Worm (Caenorhabditis elegans) whole organism, early embryonic: ENCODE data around the gene unc-98.

Source experiments
- B0310.2 ChIP-seq: sonication (generic microtip); optimal IDR thresholded peaks from 2 replicates; lab custom pipeline; 2016; ENCODE audit warnings: mild to moderate bottlenecking, missing genetic modification characterization, missing compliant biosample characterization
- F13C5.2 ChIP-seq: sonication (generic microtip); optimal IDR thresholded peaks from 2 replicates; lab custom pipeline; 2017; ENCODE audit warnings: mild to moderate bottlenecking, missing genetic modification characterization, inconsistent platforms, missing compliant biosample characterization
- aly-1 ChIP-seq: sonication (generic microtip); optimal IDR thresholded peaks from 2 replicates; lab custom pipeline; 2016; ENCODE audit warnings: missing genetic modification characterization, missing compliant biosample characterization
- ama-1 ChIP-seq: fragments of 150-350 bp; optimal IDR thresholded peaks from 2 replicates; lab custom pipeline; 2014
- ceh-13 ChIP-seq: fragments of 200-800 bp; sonication (Bioruptor generic); optimal IDR thresholded peaks from 2 replicates; lab custom pipeline; 2018; ENCODE audit warnings: mild to moderate bottlenecking, missing genetic modification characterization, missing compliant biosample characterization
- ceh-36 ChIP-seq: sonication (generic microtip); optimal IDR thresholded peaks from 2 replicates; lab custom pipeline; 2016; ENCODE audit warnings: missing genetic modification characterization, inconsistent platforms, missing compliant biosample characterization
- ets-7 ChIP-seq: sonication (generic microtip); optimal IDR thresholded peaks from 2 replicates; lab custom pipeline; 2016; ENCODE audit warnings: missing genotype, missing genetic modification characterization, missing compliant biosample characterization
- flt-1 ChIP-seq: fragments of 200-800 bp; sonication (Bioruptor generic); IDR thresholded peaks from 2 replicates; pipeline ENCODE4 v1.3.6; 2022; ENCODE audit warnings: missing genetic modification characterization, missing compliant biosample characterization
- hmbx-1 ChIP-seq: sonication (generic microtip); optimal IDR thresholded peaks from 2 replicates; lab custom pipeline; 2016; ENCODE audit warnings: mild to moderate bottlenecking, missing genetic modification characterization, missing compliant biosample characterization
- hmg-4 ChIP-seq: fragments of 200-800 bp; sonication (Bioruptor generic); optimal IDR thresholded peaks from 2 replicates; lab custom pipeline; 2018; ENCODE audit warnings: mild to moderate bottlenecking, missing genetic modification characterization, missing compliant biosample characterization
- hnd-1 ChIP-seq: sonication (generic microtip); optimal IDR thresholded peaks from 2 replicates; lab custom pipeline; 2016; ENCODE audit warnings: missing genetic modification characterization, missing compliant biosample characterization
- pes-1 ChIP-seq: fragments of 200-800 bp; sonication (Bioruptor generic); IDR thresholded peaks from 2 replicates; pipeline ENCODE4 v1.3.6; 2022; ENCODE audit warnings: missing genetic modification reagents, missing genetic modification characterization, missing compliant biosample characterization
- scrt-1 ChIP-seq: fragments of 200-800 bp; sonication (Bioruptor generic); IDR thresholded peaks from 2 replicates; pipeline ENCODE4 v1.3.6; 2022; ENCODE audit warnings: missing genetic modification characterization, missing compliant biosample characterization
- sea-1 ChIP-seq: fragments of 200-800 bp; sonication (Bioruptor generic); conservative IDR thresholded peaks from 2 replicates; pipeline ENCODE4 v1.3.6; 2022; ENCODE audit warnings: missing genetic modification characterization, missing compliant biosample characterization
- tbx-11 ChIP-seq: fragments of 200-800 bp; sonication (Bioruptor generic); IDR thresholded peaks from 2 replicates; pipeline ENCODE4 v1.3.6; 2022; ENCODE audit warnings: missing genetic modification characterization, missing compliant biosample characterization
- tbx-37 ChIP-seq: fragments of 200-800 bp; sonication (Bioruptor generic); conservative IDR thresholded peaks from 2 replicates; pipeline ENCODE4 v1.3.6; 2022; ENCODE audit warnings: missing genetic modification reagents, missing genetic modification characterization, missing compliant biosample characterization
- tra-4 ChIP-seq: sonication (generic microtip); optimal IDR thresholded peaks from 2 replicates; lab custom pipeline; 2017; ENCODE audit warnings: missing genetic modification characterization, missing compliant biosample characterization

unc-98 gene

ce11 chrX:7573572-7573628 is at the start of gene unc-98, which contains the start of gene F08C6.18:
Gene unc-98 (minus strand): TSS chrX:7573619.
Gene F08C6.18 (minus strand): TSS chrX:7573628.
- TF ChIP-seq flt-1 (GFP tag; lab: Robert Waterston, UW) (no peak), tbx-37 (no peak), ets-7 (tag; lab: Kevin White, UChicago) (no peak), scrt-1 (GFP tag; lab: Robert Waterston, UW) (no peak), F13C5.2 (tag; lab: Kevin White, UChicago) (no peak), pes-1 (GFP tag; lab: Robert Waterston, UW) (no peak), B0310.2 (no peak), hmg-4 (GFP tag; lab: Kevin White, UChicago) (no peak), ama-1 (no peak)

ce11 chrX:7614466-7614865 is 41.0 kb upstream of the unc-98 start:
- TF ChIP-seq sea-1 (no peak), ets-7 (tag; lab: Kevin White, UChicago) (no peak), tbx-37 (no peak), tra-4 (tag; lab: Kevin White, UChicago) (no peak), pes-1 (GFP tag; lab: Robert Waterston, UW) (no peak), hnd-1 (tag; lab: Kevin White, UChicago) (no peak), ama-1 (no peak), tbx-11 (GFP tag; lab: Robert Waterston, UW) (no peak), ceh-13 (GFP tag; lab: Kevin White, UChicago) (no peak)

ce11 chrX:7607982-7608381 is 34.6 kb upstream of the unc-98 start, which contains the start of gene twk-17:
Gene twk-17 (minus strand): TSS chrX:7608082.
- TF ChIP-seq hmg-4 (GFP tag; lab: Kevin White, UChicago) (no peak), F13C5.2 (tag; lab: Kevin White, UChicago) (no peak), tbx-37 (no peak), hnd-1 (tag; lab: Kevin White, UChicago) (no peak)

ce11 chrX:7596627-7597026 is 23.2 kb upstream of the unc-98 start, which contains the start of gene C44E12.1:
Gene C44E12.1 (plus strand): TSS chrX:7596927.
- TF ChIP-seq hnd-1 (tag; lab: Kevin White, UChicago) (no peak), B0310.2 (no peak), hmbx-1 (tag; lab: Kevin White, UChicago) (no peak), ceh-13 (GFP tag; lab: Kevin White, UChicago) (no peak), aly-1 (no peak), pes-1 (GFP tag; lab: Robert Waterston, UW) (no peak), F13C5.2 (tag; lab: Kevin White, UChicago) (no peak), ceh-36 (tag; lab: Kevin White, UChicago) (no peak), ama-1 (no peak), ets-7 (tag; lab: Kevin White, UChicago) (no peak), hmg-4 (GFP tag; lab: Kevin White, UChicago) (no peak), sea-1 (no peak), tbx-11 (GFP tag; lab: Robert Waterston, UW) (no peak), flt-1 (GFP tag; lab: Robert Waterston, UW) (no peak), tbx-37 (no peak), tra-4 (tag; lab: Kevin White, UChicago) (no peak), scrt-1 (GFP tag; lab: Robert Waterston, UW) (no peak)

- TF ChIP-seq B0310.2 (no peak), aly-1 (no peak), ceh-36 (tag; lab: Kevin White, UChicago) (no peak), ceh-13 (GFP tag; lab: Kevin White, UChicago) (no peak), tbx-37 (no peak), hmbx-1 (tag; lab: Kevin White, UChicago) (no peak), hnd-1 (tag; lab: Kevin White, UChicago) (no peak), scrt-1 (GFP tag; lab: Robert Waterston, UW) (no peak), tbx-11 (GFP tag; lab: Robert Waterston, UW) (no peak), ets-7 (tag; lab: Kevin White, UChicago) (no peak), F13C5.2 (tag; lab: Kevin White, UChicago) (no peak), pes-1 (GFP tag; lab: Robert Waterston, UW) (no peak)
Measured at ce11 chrX:7596029-7596428, 22.6 kb upstream of the unc-98 start.

- no peak for TF ChIP-seq pes-1 (GFP tag; lab: Robert Waterston, UW)
- no peak for TF ChIP-seq flt-1 (GFP tag; lab: Robert Waterston, UW)
- TF ChIP-seq ceh-13 (GFP tag; lab: Kevin White, UChicago), result no peak
- TF ChIP-seq aly-1, result no peak
- TF ChIP-seq ama-1, result no peak
- TF ChIP-seq F13C5.2 (tag; lab: Kevin White, UChicago), result no peak
- no peak for TF ChIP-seq hmg-4 (GFP tag; lab: Kevin White, UChicago)
- TF ChIP-seq tbx-37, result no peak
- no peak for TF ChIP-seq ceh-36 (tag; lab: Kevin White, UChicago)
- TF ChIP-seq tra-4 (tag; lab: Kevin White, UChicago), result no peak
- no peak for TF ChIP-seq scrt-1 (GFP tag; lab: Robert Waterston, UW)
- no peak for TF ChIP-seq B0310.2
- no peak for TF ChIP-seq tbx-11 (GFP tag; lab: Robert Waterston, UW)
Measured at ce11 chrX:7593931-7594544, 20.6 kb upstream of the unc-98 start.

- no peak for TF ChIP-seq flt-1 (GFP tag; lab: Robert Waterston, UW)
- no peak for TF ChIP-seq tbx-37
- TF ChIP-seq aly-1, result no peak
- TF ChIP-seq ama-1, result no peak
- TF ChIP-seq scrt-1 (GFP tag; lab: Robert Waterston, UW), result no peak
- TF ChIP-seq ets-7 (tag; lab: Kevin White, UChicago), result no peak
- no peak for TF ChIP-seq hmbx-1 (tag; lab: Kevin White, UChicago)
- no peak for TF ChIP-seq F13C5.2 (tag; lab: Kevin White, UChicago)
- TF ChIP-seq ceh-13 (GFP tag; lab: Kevin White, UChicago), result no peak
- TF ChIP-seq ceh-36 (tag; lab: Kevin White, UChicago), result no peak
Measured at ce11 chrX:7590756-7591155, 17.3 kb upstream of the unc-98 start.

- TF ChIP-seq ceh-13 (GFP tag; lab: Kevin White, UChicago), result no peak
- no peak for TF ChIP-seq aly-1
- TF ChIP-seq scrt-1 (GFP tag; lab: Robert Waterston, UW), result no peak
- no peak for TF ChIP-seq B0310.2
- no peak for TF ChIP-seq ama-1
- no peak for TF ChIP-seq ets-7 (tag; lab: Kevin White, UChicago)
- no peak for TF ChIP-seq pes-1 (GFP tag; lab: Robert Waterston, UW)
- no peak for TF ChIP-seq hnd-1 (tag; lab: Kevin White, UChicago)
- no peak for TF ChIP-seq hmbx-1 (tag; lab: Kevin White, UChicago)
- TF ChIP-seq tra-4 (tag; lab: Kevin White, UChicago), result no peak
- TF ChIP-seq tbx-37, result no peak
- no peak for TF ChIP-seq sea-1
- no peak for TF ChIP-seq hmg-4 (GFP tag; lab: Kevin White, UChicago)
- TF ChIP-seq tbx-11 (GFP tag; lab: Robert Waterston, UW), result no peak
- no peak for TF ChIP-seq ceh-36 (tag; lab: Kevin White, UChicago)
Measured at ce11 chrX:7587741-7588235, 14.4 kb upstream of the unc-98 start.
